Fruit fly (Drosophila melanogaster) whole organism, pupa: ENCODE measurements around the gene CG15130.
A peak's percentile ranks its signal among the peaks of the same experiment; 100 is the strongest.

Experiments used
- CG10348 ChIP-seq: fragments of 200-800 bp; sonication (Bioruptor generic); IDR thresholded peaks from 2 replicates; pipeline ENCODE4 v1.3.6; 2022; ENCODE audit warnings: missing biosample characterization, missing genetic modification characterization
- CG12605 ChIP-seq: fragments of 200-800 bp; sonication (Bioruptor generic); IDR thresholded peaks from 2 replicates; pipeline ENCODE4 v1.3.6; 2022; ENCODE audit warnings: missing biosample characterization, missing genetic modification characterization
- CG14655 ChIP-seq: fragments of 200-800 bp; sonication (Bioruptor generic); optimal IDR thresholded peaks from 3 replicates; lab custom pipeline; 2017; ENCODE audit warnings: mild to moderate bottlenecking, missing biosample characterization, missing genetic modification reagents, missing genetic modification characterization
- CG15710 ChIP-seq: fragments of 200-800 bp; sonication (Bioruptor generic); optimal IDR thresholded peaks from 2 replicates; lab custom pipeline; 2018; ENCODE audit warnings: missing biosample characterization, mild to moderate bottlenecking, missing genetic modification characterization, moderate library complexity
- CG17806 ChIP-seq: fragments of 200-800 bp; sonication (Bioruptor generic); optimal IDR thresholded peaks from 2 replicates; lab custom pipeline; 2018; ENCODE audit warnings: missing biosample characterization, mild to moderate bottlenecking, missing genetic modification characterization, moderate library complexity
- CG32121 ChIP-seq: fragments of 200-800 bp; sonication (Bioruptor generic); IDR thresholded peaks from 2 replicates; pipeline ENCODE4 v1.3.6; 2022; ENCODE audit warnings: missing biosample characterization, missing genetic modification characterization
- CG34367 ChIP-seq: fragments of 200-800 bp; sonication (Bioruptor generic); optimal IDR thresholded peaks from 2 replicates; lab custom pipeline; 2018; ENCODE audit warnings: missing biosample characterization, mild to moderate bottlenecking, missing genetic modification characterization
- CG4496 ChIP-seq: fragments of 200-800 bp; sonication (Bioruptor generic); IDR thresholded peaks from 3 replicates; pipeline ENCODE4 v1.3.6; 2022; ENCODE audit warnings: missing biosample characterization, missing genetic modification characterization
- CG8159 ChIP-seq: fragments of 200-800 bp; sonication (Bioruptor generic); optimal IDR thresholded peaks from 3 replicates; lab custom pipeline; 2018; ENCODE audit warnings: missing biosample characterization, mild to moderate bottlenecking, missing genetic modification characterization, moderate library complexity
- CG8301 ChIP-seq: fragments of 200-800 bp; sonication (Bioruptor generic); optimal IDR thresholded peaks from 2 replicates; lab custom pipeline; 2018; ENCODE audit warnings: missing biosample characterization, mild to moderate bottlenecking, missing genetic modification characterization
- EcR ChIP-seq: fragments of 200-800 bp; sonication (Bioruptor generic); optimal IDR thresholded peaks from 3 replicates; lab custom pipeline; 2019; ENCODE audit warnings: missing biosample characterization, missing genetic modification characterization, mild to moderate bottlenecking, moderate library complexity, missing genetic modification reagents
- Pif1A ChIP-seq: fragments of 200-800 bp; sonication (Bioruptor generic); optimal IDR thresholded peaks from 3 replicates; lab custom pipeline; 2016; ENCODE audit warnings: missing biosample characterization, missing genetic modification characterization
- fd96Ca ChIP-seq: fragments of 200-800 bp; sonication (Bioruptor generic); IDR thresholded peaks from 3 replicates; pipeline ENCODE4 v1.3.6; 2022; ENCODE audit warnings: missing biosample characterization, missing genetic modification characterization
- gl ChIP-seq: fragments of 200-800 bp; sonication (Bioruptor generic); optimal IDR thresholded peaks from 2 replicates; lab custom pipeline; 2018; ENCODE audit warnings: missing biosample characterization, mild to moderate bottlenecking, missing genetic modification characterization

DNA sequence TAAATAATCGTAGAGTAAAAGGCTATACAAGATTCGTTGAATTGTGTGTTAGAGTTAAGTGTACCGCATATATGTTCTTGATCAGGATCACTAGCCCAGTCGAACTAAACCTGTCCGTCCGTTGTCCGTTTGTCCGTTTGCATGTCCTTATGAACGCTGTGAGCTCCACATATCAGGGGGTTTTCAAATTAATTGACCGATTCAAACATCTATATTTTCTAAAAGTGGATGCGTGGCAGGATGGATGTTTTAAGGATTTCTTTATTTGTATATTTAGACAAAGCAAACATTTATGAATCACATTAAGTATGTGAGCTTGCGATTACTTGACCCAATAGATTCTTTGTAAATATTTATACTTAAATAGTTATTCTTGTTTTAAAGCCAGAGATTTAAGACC lies 10.7 kb upstream of the CG15130 start:
- no peak for TF ChIP-seq CG8159 (tag; lab: Kevin White, UChicago)
- no peak for TF ChIP-seq gl (tag; lab: Kevin White, UChicago)
- no peak for TF ChIP-seq Pif1A (GFP tag; lab: Kevin White, UChicago)
- TF ChIP-seq CG14655 (GFP tag; lab: Kevin White, UChicago), result peak; percentile 36
- TF ChIP-seq CG10348 (GFP tag; lab: Robert Waterston, UW), result no peak
- no peak for TF ChIP-seq CG8301 (tag; lab: Kevin White, UChicago)
- TF ChIP-seq CG15710 (tag; lab: Kevin White, UChicago), result no peak
- TF ChIP-seq EcR (GFP tag; lab: Kevin White, UChicago), result no peak
- TF ChIP-seq CG4496 (GFP tag; lab: Robert Waterston, UW), result no peak
- TF ChIP-seq CG17806, result no peak
- TF ChIP-seq CG34367, result no peak
- no peak for TF ChIP-seq CG32121
- no peak for TF ChIP-seq CG12605
- no peak for TF ChIP-seq fd96Ca (GFP tag; lab: Robert Waterston, UW)
